Worm (Caenorhabditis elegans): ENCODE measurements around the gene cut-3.

cut-3 gene

DNA sequence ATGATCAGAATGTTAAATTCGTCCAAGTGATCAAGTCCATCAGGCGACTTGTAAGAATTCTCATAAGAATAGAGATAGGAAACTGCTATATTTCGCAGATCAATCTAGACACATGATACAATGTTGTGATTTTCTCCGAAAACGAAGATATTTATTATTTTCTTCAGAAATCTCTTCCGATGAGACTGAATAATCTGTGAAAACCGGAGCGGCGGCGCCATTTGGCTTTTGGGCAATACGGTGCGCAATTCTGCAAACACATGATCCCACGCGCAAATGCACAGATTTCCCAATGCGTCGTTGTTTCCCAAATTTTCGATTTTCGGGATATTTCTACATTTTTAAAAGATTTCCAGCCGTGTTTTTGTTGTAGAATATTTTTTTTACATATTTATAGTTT is 4.5 kb downstream of the cut-3 start (continued):
- TF ChIP-seq mep-1 (tag; optimal IDR thresholded peaks at IDR 0.05) (peak; percentile 48), tra-1 (GFP tag; IDR thresholded peaks at IDR 0.05) (no peak), ces-1 (GFP tag; optimal IDR thresholded peaks at IDR 0.05) (no peak), nhr-11 (tag; optimal IDR thresholded peaks at IDR 0.05) (no peak), Y75B8A.6 (GFP tag; IDR thresholded peaks at IDR 0.05) (no peak), daf-12 (tag; optimal IDR thresholded peaks at IDR 0.05) (no peak), lin-1 (GFP tag; IDR thresholded peaks at IDR 0.05) (no peak), T20F7.1 (GFP tag; optimal IDR thresholded peaks at IDR 0.05) (no peak), ZK337.2 (GFP tag; IDR thresholded peaks at IDR 0.05) (no peak), pqm-1 (tag; optimal IDR thresholded peaks at IDR 0.05) (no peak), ceh-32 (tag; optimal IDR thresholded peaks at IDR 0.05; ENCODE audit: poor library complexity) (no peak), jun-1 (tag; optimal IDR thresholded peaks at IDR 0.05) (no peak), spr-1 (tag; optimal IDR thresholded peaks at IDR 0.05) (no peak), egl-43 (GFP tag; IDR thresholded peaks at IDR 0.05) (no peak), ceh-20 (GFP tag; IDR thresholded peaks at IDR 0.05) (0 out of 2 replicates have a peak, but pooled peaks have one; percentile 12), ztf-7 (tag; optimal IDR thresholded peaks at IDR 0.05) (no peak), dpl-1 (GFP tag; optimal IDR thresholded peaks at IDR 0.05) (peak; percentile 57), lin-38 (GFP tag; IDR thresholded peaks at IDR 0.05) (peak; percentile 60), dve-1 (tag; optimal IDR thresholded peaks at IDR 0.05; ENCODE audit: insufficient read depth) (peak; percentile 46), zip-2 (tag; optimal IDR thresholded peaks at IDR 0.05) (no peak), sdz-12 (GFP tag; optimal IDR thresholded peaks at IDR 0.05) (no peak), F44E2.7 (GFP tag; IDR thresholded peaks at IDR 0.05) (no peak), lin-39 (tag; optimal IDR thresholded peaks at IDR 0.05) (no peak), snpc-4 (tag; optimal IDR thresholded peaks at IDR 0.05) (no peak), nhr-102 (tag; optimal IDR thresholded peaks at IDR 0.05) (no peak), zfp-3 (GFP tag; conservative IDR thresholded peaks at IDR 0.05) (no peak), unc-130 (GFP tag; optimal IDR thresholded peaks at IDR 0.05) (no peak), R02D3.7 (tag; optimal IDR thresholded peaks at IDR 0.05) (no peak), lin-29 (GFP tag; IDR thresholded peaks at IDR 0.05) (no peak), Y5F2A.4 (GFP tag; optimal IDR thresholded peaks at IDR 0.05) (no peak)

DNA sequence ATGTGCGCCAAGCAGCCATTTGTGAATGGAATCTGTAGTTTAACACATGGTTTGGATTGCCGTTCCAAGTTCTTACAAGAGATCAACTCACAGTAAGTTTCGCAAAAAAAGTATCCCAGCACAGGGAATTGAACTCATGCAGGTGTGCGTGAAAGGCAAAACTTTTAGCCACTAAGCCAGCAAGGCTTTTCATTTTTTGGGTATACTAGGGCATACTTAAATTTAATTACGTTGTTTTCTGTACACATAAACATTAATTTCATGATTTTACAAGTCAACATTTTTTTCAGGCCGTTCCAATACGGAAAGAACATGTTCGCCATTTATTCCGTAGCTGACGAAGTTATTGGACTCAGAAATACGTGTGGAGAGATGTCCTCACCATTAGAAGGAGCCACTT is 5.1 kb downstream of the cut-3 start:
- TF ChIP-seq zip-11 (GFP tag; IDR thresholded peaks at IDR 0.05): no peak
- peak; percentile 92 for TF ChIP-seq pha-4 (GFP tag; IDR thresholded peaks at IDR 0.05)
- TF ChIP-seq pha-4 (tag; optimal IDR thresholded peaks at IDR 0.05): no peak
- TF ChIP-seq hlh-11 (tag; optimal IDR thresholded peaks at IDR 0.05): peak; percentile 4
- peak; percentile 38 for TF ChIP-seq unc-130 (GFP tag; optimal IDR thresholded peaks at IDR 0.05)
- peak; percentile 85 for TF ChIP-seq lir-3 (tag; optimal IDR thresholded peaks at IDR 0.05)
- no peak for TF ChIP-seq lin-13 (GFP tag; optimal IDR thresholded peaks at IDR 0.05)
- TF ChIP-seq snpc-4 (tag; optimal IDR thresholded peaks at IDR 0.05): no peak
- peak; percentile 77 for TF ChIP-seq php-3 (GFP tag; IDR thresholded peaks at IDR 0.05)
- TF ChIP-seq daf-8 (GFP tag; IDR thresholded peaks at IDR 0.05): peak; percentile 72; the same call in 1 of the 2 replicates
- TF ChIP-seq daf-16 (GFP tag; optimal IDR thresholded peaks at IDR 0.05): peak; percentile 37 to 88
- TF ChIP-seq daf-16 (tag; optimal IDR thresholded peaks at IDR 0.05): no peak
- peak; percentile 85 for TF ChIP-seq lin-38 (GFP tag; IDR thresholded peaks at IDR 0.05)
- TF ChIP-seq duxl-1 (tag; optimal IDR thresholded peaks at IDR 0.05; ENCODE audit: poor library complexity): peak; percentile 80
- TF ChIP-seq arid-1 (GFP tag; conservative IDR thresholded peaks at IDR 0.05): peak; percentile 96
- no peak for TF ChIP-seq madf-9 (GFP tag; conservative IDR thresholded peaks at IDR 0.05)
- no peak for TF ChIP-seq F37D6.2 (tag; optimal IDR thresholded peaks at IDR 0.05)
- 0 out of 2 replicates have a peak, but pooled peaks have one; percentile 66 for TF ChIP-seq nhr-41 (GFP tag; IDR thresholded peaks at IDR 0.05)
- TF ChIP-seq skn-1 (tag; optimal IDR thresholded peaks at IDR 0.05): no peak
- no peak for TF ChIP-seq ceh-28 (tag; optimal IDR thresholded peaks at IDR 0.05)
- no peak for TF ChIP-seq nhr-10 (tag; optimal IDR thresholded peaks at IDR 0.05)
- no peak for TF ChIP-seq aly-2 (tag; optimal IDR thresholded peaks at IDR 0.05)
- no peak for TF ChIP-seq ceh-32 (tag; optimal IDR thresholded peaks at IDR 0.05; ENCODE audit: poor library complexity)
- no peak for TF ChIP-seq nhr-77 (tag; optimal IDR thresholded peaks at IDR 0.05)
- TF ChIP-seq dpl-1 (GFP tag; optimal IDR thresholded peaks at IDR 0.05): no peak
- TF ChIP-seq unc-62 (GFP tag; optimal IDR thresholded peaks at IDR 0.05 in 1 of 2): no peak
- TF ChIP-seq unc-62 (tag; optimal IDR thresholded peaks at IDR 0.05): no peak
- TF ChIP-seq ctbp-1 (GFP tag; IDR thresholded peaks at IDR 0.05): peak; percentile 80

Measured in whole organism, L4 larva.